Fruit fly (Drosophila melanogaster) whole organism: ENCODE data around the gene Pdxk.

Source experiments
- CG8478 ChIP-seq: fragments of >200 bp; optimal IDR thresholded peaks from 2 replicates; lab custom pipeline; 2018; ENCODE audit warnings: inconsistent platforms
- Dll ChIP-seq: fragments of >200 bp; optimal IDR thresholded peaks from 2 replicates; lab custom pipeline; 2017
- EcR ChIP-seq, 2 experiments: fragments of >200 bp; optimal IDR thresholded peaks; 2 replicates each; lab custom pipeline; 2017; ENCODE audit warnings: missing biosample characterization in 2 of 2, missing genetic modification characterization in 2 of 2, missing genetic modification reagents in 2 of 2
- pan ChIP-seq: fragments of >200 bp; optimal IDR thresholded peaks from 2 replicates; lab custom pipeline; 2017
- psq ChIP-seq: fragments of >200 bp; optimal IDR thresholded peaks from 2 replicates; lab custom pipeline; 2017
- usp ChIP-seq: fragments of >200 bp; optimal IDR thresholded peaks from 2 replicates; lab custom pipeline; 2017; ENCODE audit warnings: missing biosample characterization, missing genetic modification characterization, mixed read lengths

Gene Pdxk

DNA sequence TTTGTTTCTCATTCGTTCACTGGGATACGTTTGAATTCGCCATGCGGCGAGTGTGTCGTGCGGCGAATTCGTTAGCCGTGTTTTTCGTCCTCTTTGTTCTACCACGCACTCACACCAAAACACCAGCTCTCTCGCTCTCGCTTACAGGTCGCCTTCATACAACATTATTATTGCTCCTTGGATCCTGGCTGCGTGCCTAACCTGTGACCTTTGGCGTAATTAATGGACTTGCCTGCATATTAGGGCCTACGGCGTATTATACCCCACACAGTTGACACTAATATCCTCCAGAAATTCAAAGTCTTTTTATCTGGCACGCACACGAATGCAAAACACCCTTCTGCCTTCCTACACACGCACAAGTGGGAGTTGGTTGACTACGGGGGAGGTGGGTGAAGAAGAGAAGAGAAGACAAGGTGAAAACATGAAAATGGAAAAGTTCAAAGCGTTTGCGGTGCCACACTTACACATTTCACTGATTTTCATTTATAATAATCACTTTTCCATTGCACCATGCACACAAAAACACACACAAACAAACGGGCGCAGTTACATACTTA lies 50.0 kb downstream of the Pdxk start:
- TF ChIP-seq CG8478 (lab: Kevin White, UChicago) (no peak), pan (no peak), usp (GFP tag; lab: Kevin White, UChicago) (no peak), Dll (no peak), psq (lab: Kevin White, UChicago) (no peak), EcR (GFP tag; optimal IDR thresholded peaks at IDR 0.05; lab: Kevin White, UChicago) (no peak)

dm6 chr3L:9410754-9411423 lies 50.8 kb downstream of the Pdxk start, which contains the start of the genes CG4022 and Cpsf5:
TSS of gene CG4022 (minus strand) at chr3L:9410832.
TSS of gene Cpsf5 (plus strand) at chr3L:9411038.
- TF ChIP-seq EcR (GFP tag; optimal IDR thresholded peaks at IDR 0.05; lab: Kevin White, UChicago), result no peak
- TF ChIP-seq pan, result no peak
- no peak for TF ChIP-seq CG8478 (lab: Kevin White, UChicago)
- no peak for TF ChIP-seq usp (GFP tag; lab: Kevin White, UChicago)
- TF ChIP-seq Dll, result no peak
- no peak for TF ChIP-seq psq (lab: Kevin White, UChicago)
